Worm (Caenorhabditis elegans) whole organism, young adult: ENCODE results near the gene glb-9.

Experiments used
- T07F8.4 ChIP-seq: sonication (generic microtip); optimal IDR thresholded peaks from 2 replicates; lab custom pipeline; 2016; ENCODE audit warnings: mild to moderate bottlenecking, missing genetic modification characterization, moderate library complexity, missing compliant biosample characterization
- hmg-20 ChIP-seq: fragments of 200-800 bp; sonication (Bioruptor generic); IDR thresholded peaks from 2 replicates; pipeline ENCODE4 v1.3.6; 2022; ENCODE audit warnings: missing genetic modification reagents, missing genetic modification characterization, missing compliant biosample characterization
- unc-62 ChIP-seq: fragments of 150-350 bp; optimal IDR thresholded peaks from 2 replicates; lab custom pipeline; 2014; ENCODE audit warnings: missing biosample characterization, missing genetic modification reagents, missing genetic modification characterization

ce11 chrII:7555454-7555853 is 36.3 kb upstream of the glb-9 start, which contains the start of gene ZK1290.14:
- TF ChIP-seq T07F8.4 (tag; lab: Kevin White, UChicago), result no peak
- no peak for TF ChIP-seq hmg-20 (GFP tag; lab: Robert Waterston, UW)
- TF ChIP-seq unc-62 (GFP tag; lab: Kevin White, UChicago), result no peak
